Fruit fly (Drosophila melanogaster) whole organism, wandering third instar larva: ENCODE measurements around the gene CG17991.

ENCODE experiments used
- Abd-B ChIP-seq: fragments of >200 bp; optimal IDR thresholded peaks from 2 replicates; lab custom pipeline; 2017; ENCODE audit warnings: missing biosample characterization, missing genetic modification characterization
- CG32264 ChIP-seq: fragments of 200-800 bp; sonication (Bioruptor generic); optimal IDR thresholded peaks from 2 replicates; lab custom pipeline; 2016; ENCODE audit warnings: missing biosample characterization, missing genetic modification characterization
- CG9705 ChIP-seq: fragments of 200-800 bp; sonication (Bioruptor generic); optimal IDR thresholded peaks from 2 replicates; lab custom pipeline; 2018; ENCODE audit warnings: missing biosample characterization, mild to moderate bottlenecking, missing genetic modification characterization
- CrebA ChIP-seq: fragments of 200-800 bp; sonication (Bioruptor generic); optimal IDR thresholded peaks from 2 replicates; lab custom pipeline; 2016; ENCODE audit warnings: missing biosample characterization, mild to moderate bottlenecking, missing genetic modification characterization, borderline replicate concordance
- Dfd ChIP-seq: fragments of >200 bp; optimal IDR thresholded peaks from 2 replicates; lab custom pipeline; 2017; ENCODE audit warnings: missing biosample characterization, missing genetic modification characterization
- Dif ChIP-seq: fragments of 200-275, 200-300 bp; sonication (Bioruptor generic); optimal IDR thresholded peaks from 2 replicates; lab custom pipeline; 2018; ENCODE audit warnings: missing biosample characterization, missing genetic modification characterization; ENCODE audit not compliant: partially characterized antibody
- GATAd ChIP-seq: sonication (Bioruptor generic); optimal IDR thresholded peaks from 2 replicates; lab custom pipeline; 2016; ENCODE audit warnings: missing biosample characterization, missing genetic modification characterization
- HLH106 ChIP-seq: fragments of 200-800 bp; optimal IDR thresholded peaks from 3 replicates; lab custom pipeline; 2019; ENCODE audit warnings: missing biosample characterization, mild to moderate bottlenecking, missing genetic modification characterization, moderate library complexity
- Hr78 ChIP-seq: fragments of >200 bp; optimal IDR thresholded peaks from 2 replicates; lab custom pipeline; 2017; ENCODE audit warnings: missing biosample characterization, missing genetic modification characterization
- Hr83 ChIP-seq: fragments of 200-300 bp; sonication (Bioruptor generic); optimal IDR thresholded peaks from 2 replicates; lab custom pipeline; 2016; ENCODE audit warnings: missing biosample characterization, mild to moderate bottlenecking, missing genetic modification characterization, moderate library complexity; ENCODE audit not compliant: poor library complexity, severe bottlenecking
- Mio ChIP-seq: sonication (Bioruptor generic); optimal IDR thresholded peaks from 2 replicates; lab custom pipeline; 2016; ENCODE audit warnings: missing biosample characterization, missing genetic modification characterization
- Myc ChIP-seq: fragments of >200 bp; optimal IDR thresholded peaks from 2 replicates; lab custom pipeline; 2017
- N ChIP-seq: fragments of >200 bp; optimal IDR thresholded peaks from 2 replicates; lab custom pipeline; 2018; ENCODE audit warnings: missing biosample characterization, missing external identifiers, missing genetic modification characterization
- OdsH ChIP-seq: fragments of 200-800 bp; sonication (Bioruptor generic); optimal IDR thresholded peaks from 2 replicates; lab custom pipeline; 2016; ENCODE audit warnings: missing biosample characterization, mild to moderate bottlenecking, missing genetic modification characterization
- Rel ChIP-seq, 2 experiments: fragments of 200-800 bp; sonication (Bioruptor generic) in 1 of 2; optimal IDR thresholded peaks; 2 replicates in 1 of 2; 3 replicates in 1 of 2; lab custom pipeline; 2016 to 2019; ENCODE audit warnings: mild to moderate bottlenecking in 2 of 2, missing biosample characterization in 2 of 2, missing genetic modification characterization in 2 of 2, moderate library complexity in 1 of 2
- Sp1 ChIP-seq: fragments of 200-800 bp; sonication (Bioruptor generic); optimal IDR thresholded peaks from 3 replicates; lab custom pipeline; 2019; ENCODE audit warnings: missing biosample characterization, mild to moderate bottlenecking, missing genetic modification characterization, moderate library complexity
- Vsx2 ChIP-seq: fragments of 200-300, 225-300 bp; sonication (Bioruptor generic); optimal IDR thresholded peaks from 2 replicates; lab custom pipeline; 2018; ENCODE audit warnings: missing biosample characterization, missing genetic modification characterization; ENCODE audit not compliant: partially characterized antibody
- br ChIP-seq: fragments of 200-800 bp; sonication (Bioruptor generic); optimal IDR thresholded peaks from 2 replicates; lab custom pipeline; 2016; ENCODE audit warnings: missing biosample characterization, missing genetic modification characterization
- brk ChIP-seq: fragments of 200-800 bp; sonication (Bioruptor generic); optimal IDR thresholded peaks from 2 replicates; lab custom pipeline; 2016; ENCODE audit warnings: missing biosample characterization, mild to moderate bottlenecking, missing genetic modification characterization
- dmrt93B ChIP-seq: fragments of 200-800 bp; sonication (Bioruptor generic); optimal IDR thresholded peaks from 2 replicates; lab custom pipeline; 2018; ENCODE audit warnings: missing biosample characterization, mild to moderate bottlenecking, missing genetic modification characterization
- ey ChIP-seq: fragments of 200-800 bp; sonication (Bioruptor generic); optimal IDR thresholded peaks from 2 replicates; lab custom pipeline; 2016; ENCODE audit warnings: missing biosample characterization, missing genetic modification characterization
- foxo ChIP-seq, 2 experiments: fragments of 200-800 bp; sonication (Bioruptor generic); optimal IDR thresholded peaks; 2 replicates in 1 of 2; 3 replicates in 1 of 2; lab custom pipeline; 2016 to 2017; ENCODE audit warnings: missing biosample characterization in 2 of 2, missing genetic modification characterization in 2 of 2
- fru ChIP-seq: fragments of 200-800 bp; sonication (Bioruptor generic); optimal IDR thresholded peaks from 3 replicates; lab custom pipeline; 2016; ENCODE audit warnings: missing biosample characterization, mild to moderate bottlenecking, missing genetic modification characterization
- h ChIP-seq: fragments of 200-800 bp; sonication (Bioruptor generic); optimal IDR thresholded peaks from 3 replicates; lab custom pipeline; 2016; ENCODE audit warnings: missing biosample characterization, mild to moderate bottlenecking, missing genetic modification characterization
- jim ChIP-seq: fragments of 175-275, 200-325 bp; sonication (Bioruptor generic); optimal IDR thresholded peaks from 2 replicates; lab custom pipeline; 2016; ENCODE audit warnings: missing biosample characterization, mild to moderate bottlenecking, missing genetic modification characterization
- lola ChIP-seq: fragments of >200 bp; optimal IDR thresholded peaks from 2 replicates; lab custom pipeline; 2017; ENCODE audit warnings: missing biosample characterization, missing genetic modification characterization
- pan ChIP-seq: fragments of >200 bp; optimal IDR thresholded peaks from 2 replicates; lab custom pipeline; 2017
- psq ChIP-seq: fragments of 200-800 bp; sonication (Bioruptor generic); optimal IDR thresholded peaks from 3 replicates; lab custom pipeline; 2017; ENCODE audit warnings: missing biosample characterization, mild to moderate bottlenecking, missing genetic modification characterization, moderate library complexity
- rgr ChIP-seq: fragments of 200-800 bp; sonication (Bioruptor generic); optimal IDR thresholded peaks from 3 replicates; lab custom pipeline; 2016; ENCODE audit warnings: missing biosample characterization, mild to moderate bottlenecking, missing genetic modification characterization
- sage ChIP-seq: fragments of 200-800 bp; sonication (Bioruptor generic); optimal IDR thresholded peaks from 2 replicates; lab custom pipeline; 2016; ENCODE audit warnings: missing biosample characterization, mild to moderate bottlenecking, missing genetic modification characterization
- sv ChIP-seq: fragments of 200-800 bp; sonication (Bioruptor generic); optimal IDR thresholded peaks from 3 replicates; lab custom pipeline; 2016; ENCODE audit warnings: missing biosample characterization, missing genetic modification characterization
- tai ChIP-seq: sonication (Bioruptor generic); optimal IDR thresholded peaks from 2 replicates; lab custom pipeline; 2016; ENCODE audit warnings: missing biosample characterization, missing genetic modification characterization
- woc ChIP-seq: sonication (Bioruptor generic); optimal IDR thresholded peaks from 2 replicates; lab custom pipeline; 2016; ENCODE audit warnings: missing biosample characterization, mild to moderate bottlenecking, missing genetic modification characterization

CG17991 gene

DNA sequence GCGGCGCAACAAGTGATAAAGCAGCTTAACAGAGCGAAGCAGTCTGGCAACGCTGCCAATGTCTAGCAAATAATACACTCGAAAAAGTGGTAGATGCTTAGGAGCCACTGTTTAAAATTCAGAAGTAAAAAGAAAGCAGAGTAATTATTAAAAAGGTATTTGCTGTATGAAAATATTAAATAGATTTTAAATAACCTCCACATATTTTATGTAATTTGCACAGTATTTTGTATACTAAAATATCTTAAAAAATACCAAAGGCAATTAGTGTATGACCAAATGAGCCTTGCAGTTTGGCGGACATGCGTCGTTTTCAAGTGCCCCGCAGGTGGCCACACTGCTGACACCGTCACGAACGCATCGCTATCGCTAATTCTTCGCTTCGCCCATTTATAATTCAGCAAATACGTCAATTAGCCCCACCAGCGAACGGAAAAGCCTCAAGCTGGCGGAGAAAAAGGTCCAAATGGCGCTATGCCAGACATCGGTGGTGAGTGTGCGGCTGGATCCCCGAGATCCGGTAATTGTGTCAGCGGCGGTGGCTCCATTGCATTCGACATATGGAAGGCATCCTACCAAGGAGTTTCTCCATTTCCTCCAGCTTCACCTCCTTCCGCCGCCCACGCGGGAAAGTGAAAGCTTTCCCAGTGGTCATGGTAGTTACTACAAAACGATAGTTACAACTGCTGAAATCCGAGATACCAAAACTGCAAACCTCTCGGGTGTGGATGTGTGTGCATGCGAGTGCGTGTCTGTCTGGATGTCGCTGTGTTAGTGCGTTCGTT is 12.3 kb downstream of the CG17991 start, which contains the start of gene pll (continued):
- TF ChIP-seq Dfd, result no peak
- TF ChIP-seq CG32264, result peak; percentile 50
- no peak for TF ChIP-seq CrebA (GFP tag; lab: Kevin White, UChicago)
- no peak for TF ChIP-seq pan
- TF ChIP-seq dmrt93B, result no peak
- TF ChIP-seq, all 38 proteins: peak for 15

DNA sequence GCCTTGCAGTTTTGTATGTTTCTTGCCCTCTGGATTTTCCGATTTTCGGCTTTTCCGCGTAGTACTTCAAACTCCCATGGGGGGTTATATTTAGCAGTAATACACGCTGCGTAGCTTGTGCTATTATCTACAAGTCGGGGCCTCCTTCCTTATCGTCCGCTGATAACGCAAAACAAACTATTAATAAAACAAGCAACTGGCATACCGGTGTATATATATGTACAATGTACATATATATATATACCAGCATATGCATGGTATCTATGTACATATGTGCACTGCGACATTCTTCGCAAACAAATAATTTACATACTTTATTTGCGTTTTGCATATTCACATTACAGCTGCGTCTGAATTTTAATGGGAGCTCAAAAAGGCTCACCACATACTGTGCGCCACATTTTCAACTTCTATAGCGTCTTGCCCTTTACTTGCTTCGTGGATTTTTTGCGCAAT is 12.9 kb downstream of the CG17991 start:
- TF ChIP-seq ey (GFP tag; lab: Kevin White, UChicago), result no peak
- TF ChIP-seq HLH106 (tag; lab: Kevin White, UChicago), result no peak
- TF ChIP-seq lola (GFP tag; lab: Kevin White, UChicago), result no peak
- no peak for TF ChIP-seq Abd-B (GFP tag; lab: Kevin White, UChicago)
- no peak for TF ChIP-seq sage (GFP tag; lab: Kevin White, UChicago)
- no peak for TF ChIP-seq CrebA (GFP tag; lab: Kevin White, UChicago)
- TF ChIP-seq Sp1 (GFP tag; lab: Kevin White, UChicago), result no peak
- no peak for TF ChIP-seq pan
- TF ChIP-seq Dif (GFP tag; lab: Kevin White, UChicago), result no peak
- TF ChIP-seq woc (GFP tag; lab: Kevin White, UChicago), result no peak
- no peak for TF ChIP-seq Hr78 (GFP tag; lab: Kevin White, UChicago)
- TF ChIP-seq psq, result no peak
- no peak for TF ChIP-seq brk
- no peak for TF ChIP-seq dmrt93B
- TF ChIP-seq tai (GFP tag; lab: Kevin White, UChicago), result no peak
- no peak for TF ChIP-seq GATAd (GFP tag; lab: Kevin White, UChicago)
- TF ChIP-seq Dfd, result no peak
- TF ChIP-seq Mio (GFP tag; lab: Kevin White, UChicago), result no peak
- TF ChIP-seq, all 38 proteins: peak for 0

DNA sequence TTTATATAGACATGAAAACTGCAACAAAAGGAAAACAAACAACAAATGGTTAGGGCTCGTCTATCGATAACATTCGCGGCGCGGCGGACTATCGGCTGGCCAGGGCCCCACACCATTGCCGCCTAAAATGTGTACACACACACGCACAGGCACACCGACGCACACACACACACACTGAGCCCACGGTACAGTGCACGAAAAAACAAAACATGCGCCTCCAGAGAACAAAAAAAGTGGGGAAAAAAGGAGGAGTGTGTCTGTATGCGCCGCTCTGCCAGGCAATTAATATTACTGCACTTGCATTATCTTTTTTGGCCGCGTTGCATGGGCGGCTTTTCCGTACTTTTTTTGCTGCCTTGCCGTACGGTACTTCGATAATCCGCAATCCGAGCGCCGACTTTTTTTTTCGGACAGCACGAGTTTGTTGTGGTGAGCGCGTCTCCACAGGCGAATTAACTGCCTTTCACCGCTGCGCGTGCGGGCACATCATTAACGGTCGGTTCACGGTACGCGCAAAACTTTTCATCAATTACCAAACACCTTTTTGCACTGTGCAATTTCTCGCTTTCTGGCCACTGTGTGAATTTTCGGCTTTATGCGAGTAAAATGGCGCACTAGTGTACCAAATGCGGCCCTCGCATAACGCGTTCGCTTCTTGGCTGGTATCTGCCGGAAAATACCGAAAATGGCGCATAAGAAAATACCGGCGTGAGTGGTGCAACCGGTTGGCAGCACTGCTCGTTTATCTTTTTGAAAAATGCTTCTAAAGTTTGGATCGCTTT is 22.6 kb downstream of the CG17991 start, which contains the start of gene woc:
woc (minus strand) TSS at position 622 of the 782 bp plus-strand sequence.
- peak; percentile 39 for TF ChIP-seq sv
- TF ChIP-seq Hr83, result peak; percentile 76
- TF ChIP-seq psq, result peak; percentile 74
- TF ChIP-seq N (GFP tag; lab: Kevin White, UChicago), result peak; percentile 64
- peak; percentile 71 for TF ChIP-seq OdsH (GFP tag; lab: Kevin White, UChicago)
- TF ChIP-seq Sp1 (GFP tag; lab: Kevin White, UChicago), result peak; percentile 64
- no peak for TF ChIP-seq Rel (GFP tag; optimal IDR thresholded peaks at IDR 0.05; lab: Kevin White, UChicago)
- peak; percentile 72 for TF ChIP-seq Rel (tag; optimal IDR thresholded peaks at IDR 0.05; lab: Kevin White, UChicago)
- TF ChIP-seq Dfd, result no peak
- TF ChIP-seq lola (GFP tag; lab: Kevin White, UChicago), result no peak
- TF ChIP-seq sage (GFP tag; lab: Kevin White, UChicago), result no peak
- TF ChIP-seq Hr78 (GFP tag; lab: Kevin White, UChicago), result no peak
- TF ChIP-seq h (GFP tag; lab: Kevin White, UChicago), result peak; percentile 80
- no peak for TF ChIP-seq Abd-B (GFP tag; lab: Kevin White, UChicago)
- peak; percentile 97 for TF ChIP-seq jim (GFP tag; lab: Kevin White, UChicago)
- peak in 1 of 2 experiments; percentile 79 for TF ChIP-seq foxo (GFP tag; optimal IDR thresholded peaks at IDR 0.05; lab: Kevin White, UChicago)
- no peak for TF ChIP-seq Myc (lab: Kevin White, UChicago)
- TF ChIP-seq br (GFP tag; lab: Kevin White, UChicago), result peak; percentile 68
- TF ChIP-seq CG9705 (GFP tag; lab: Kevin White, UChicago), result no peak
- TF ChIP-seq dmrt93B, result no peak
- peak; percentile 80 for TF ChIP-seq fru
- TF ChIP-seq ey (GFP tag; lab: Kevin White, UChicago), result peak; percentile 78
- TF ChIP-seq rgr (GFP tag; lab: Kevin White, UChicago), result peak; percentile 53
- no peak for TF ChIP-seq Vsx2
